Fruit fly (Drosophila melanogaster): ENCODE data around the gene La.
A peak's percentile ranks its signal among the peaks of the same experiment; 100 is the strongest.

La gene

dm6 chr2L:20390004-20390403, 40.2 kb upstream of the La start (continued):
- TF ChIP-seq CG32532 (GFP tag; IDR thresholded peaks at IDR 0.05) (no peak), CG31388 (GFP tag; optimal IDR thresholded peaks at IDR 0.05) (no peak), CG9215 (GFP tag; IDR thresholded peaks at IDR 0.05) (no peak), CrebB (tag; optimal IDR thresholded peaks at IDR 0.05) (peak; percentile 29), gfzf (GFP tag; optimal IDR thresholded peaks at IDR 0.05) (no peak), CG15269 (tag; optimal IDR thresholded peaks at IDR 0.05) (peak; percentile 33), dpn (GFP tag; optimal IDR thresholded peaks at IDR 0.05) (no peak), CG1792 (GFP tag; optimal IDR thresholded peaks at IDR 0.05) (no peak), CG4820 (GFP tag; optimal IDR thresholded peaks at IDR 0.05) (no peak), maf-S (GFP tag; optimal IDR thresholded peaks at IDR 0.05) (no peak), caup (GFP tag; optimal IDR thresholded peaks at IDR 0.05; ENCODE audit: severe bottlenecking) (peak; percentile 25), luna (GFP tag; optimal IDR thresholded peaks at IDR 0.05) (no peak), gsb (GFP tag; IDR thresholded peaks at IDR 0.05) (no peak), CG11093 (GFP tag; IDR thresholded peaks at IDR 0.05) (no peak), Asciz (GFP tag; optimal IDR thresholded peaks at IDR 0.05) (no peak), lbe (GFP tag; optimal IDR thresholded peaks at IDR 0.05) (peak; percentile 13), CG11504 (tag; optimal IDR thresholded peaks at IDR 0.05) (peak; percentile 45), grau (tag; optimal IDR thresholded peaks at IDR 0.05) (peak; percentile 4), Ravus (GFP tag; IDR thresholded peaks at IDR 0.05) (no peak), CG12942 (GFP tag; optimal IDR thresholded peaks at IDR 0.05) (no peak), CG7271 (tag; optimal IDR thresholded peaks at IDR 0.05) (no peak), crol (GFP tag; IDR thresholded peaks at IDR 0.05) (no peak), CG7987 (GFP tag; optimal IDR thresholded peaks at IDR 0.05) (peak; percentile 59), Vsx1 (GFP tag; optimal IDR thresholded peaks at IDR 0.05) (peak; percentile 7), fd96Cb (tag; optimal IDR thresholded peaks at IDR 0.05) (no peak), wor (GFP tag; IDR thresholded peaks at IDR 0.05) (no peak), E2f2 (GFP tag; IDR thresholded peaks at IDR 0.05) (no peak), CG15514 (GFP tag; optimal IDR thresholded peaks at IDR 0.05) (peak; percentile 20), CG6683 (GFP tag; optimal IDR thresholded peaks at IDR 0.05) (no peak), CG10147 (GFP tag; optimal IDR thresholded peaks at IDR 0.05) (no peak), CG6791 (GFP tag; IDR thresholded peaks at IDR 0.05; ENCODE audit: partially characterized antibody) (no peak), z (GFP tag; IDR thresholded peaks at IDR 0.05) (no peak), CG3163 (GFP tag; optimal IDR thresholded peaks at IDR 0.05) (no peak), Sry-β (GFP tag; optimal IDR thresholded peaks at IDR 0.05) (no peak), Adf1 (GFP tag; IDR thresholded peaks at IDR 0.05) (no peak), unc-4 (GFP tag; IDR thresholded peaks at IDR 0.05; ENCODE audit: partially characterized antibody) (no peak), ems (GFP tag; optimal IDR thresholded peaks at IDR 0.05) (no peak), CG31441 (GFP tag; IDR thresholded peaks at IDR 0.05) (no peak), Lim3 (GFP tag; IDR thresholded peaks at IDR 0.05) (no peak), MTF-1 (GFP tag; optimal IDR thresholded peaks at IDR 0.05; ENCODE audit: borderline replicate concordance) (peak; percentile 10), Bgb (GFP tag; IDR thresholded peaks at IDR 0.05; ENCODE audit: partially characterized antibody) (no peak), CG11247 (GFP tag; IDR thresholded peaks at IDR 0.05) (no peak), CG42726 (GFP tag; IDR thresholded peaks at IDR 0.05; ENCODE audit: partially characterized antibody) (no peak), oc (tag; optimal IDR thresholded peaks at IDR 0.05) (no peak), tll (GFP tag; optimal IDR thresholded peaks at IDR 0.05) (no peak), croc (GFP tag; conservative IDR thresholded peaks at IDR 0.05) (no peak), HLH54F (GFP tag; optimal IDR thresholded peaks at IDR 0.05) (no peak), CG10321 (GFP tag; IDR thresholded peaks at IDR 0.05) (no peak), CG9797 (GFP tag; optimal IDR thresholded peaks at IDR 0.05) (no peak), CG8290 (GFP tag; optimal IDR thresholded peaks at IDR 0.05) (no peak), CG8290 (tag; optimal IDR thresholded peaks at IDR 0.05) (peak in 1 of 2 experiments; percentile 48)

Measured in whole organism, embryonic.